Worm (Caenorhabditis elegans): ENCODE measurements around the gene Y37D8A.6.

- TF ChIP-seq dao-5 (tag; optimal IDR thresholded peaks at IDR 0.05) (no peak), him-1 (tag; optimal IDR thresholded peaks at IDR 0.05) (no peak), W03F9.2 (tag; optimal IDR thresholded peaks at IDR 0.05) (no peak)
Observed at ce11 chrIII:12849691-12850090, 20.4 kb downstream of the Y37D8A.6 start.
